Fruit fly (Drosophila melanogaster) whole organism, prepupa: ENCODE data around the gene eyg.

ENCODE experiments used
- Blimp-1 ChIP-seq: fragments of 200-800 bp; sonication (Bioruptor generic); optimal IDR thresholded peaks from 3 replicates; lab custom pipeline; 2017; ENCODE audit warnings: missing biosample characterization, missing genetic modification characterization, mild to moderate bottlenecking, moderate library complexity, missing genetic modification reagents
- CG10669 ChIP-seq: fragments of 200-800 bp; sonication (Bioruptor generic); optimal IDR thresholded peaks from 3 replicates; lab custom pipeline; 2018; ENCODE audit warnings: missing biosample characterization, mild to moderate bottlenecking, missing genetic modification characterization, moderate library complexity
- CG11762 ChIP-seq: fragments of 200-800 bp; sonication (Bioruptor generic); optimal IDR thresholded peaks from 3 replicates; lab custom pipeline; 2016; ENCODE audit warnings: missing biosample characterization, missing genetic modification characterization; ENCODE audit not compliant: insufficient read depth
- CG11902 ChIP-seq: fragments of 200-800 bp; sonication (Bioruptor generic); optimal IDR thresholded peaks from 3 replicates; lab custom pipeline; 2016; ENCODE audit warnings: missing biosample characterization, missing genetic modification characterization
- CG15336 ChIP-seq: fragments of 200-800 bp; sonication (Bioruptor generic); IDR thresholded peaks from 2 replicates; pipeline ENCODE4 v1.3.6; 2022; ENCODE audit warnings: missing biosample characterization, missing genetic modification characterization
- CG1621 ChIP-seq: fragments of 200-800 bp; sonication (Bioruptor generic); optimal IDR thresholded peaks from 3 replicates; lab custom pipeline; 2018; ENCODE audit warnings: missing biosample characterization, mild to moderate bottlenecking, missing genetic modification characterization
- CG16779 ChIP-seq: fragments of 200-800 bp; sonication (Bioruptor generic); optimal IDR thresholded peaks from 3 replicates; lab custom pipeline; 2017; ENCODE audit warnings: missing biosample characterization, mild to moderate bottlenecking, missing genetic modification characterization
- CG3032 ChIP-seq: fragments of 200-800 bp; optimal IDR thresholded peaks from 2 replicates; lab custom pipeline; 2019; ENCODE audit warnings: missing biosample characterization, mild to moderate bottlenecking, missing genetic modification characterization, moderate library complexity
- CG31627 ChIP-seq: fragments of 200-800 bp; sonication (Bioruptor generic); optimal IDR thresholded peaks from 3 replicates; lab custom pipeline; 2016; ENCODE audit warnings: missing biosample characterization, missing genetic modification characterization
- CG32006 ChIP-seq: fragments of 200-800 bp; sonication (Bioruptor generic); optimal IDR thresholded peaks from 3 replicates; lab custom pipeline; 2017; ENCODE audit warnings: missing biosample characterization, mild to moderate bottlenecking, missing genetic modification characterization
- CG4318 ChIP-seq: fragments of 200-800 bp; sonication (Bioruptor generic); optimal IDR thresholded peaks from 3 replicates; lab custom pipeline; 2017; ENCODE audit warnings: missing biosample characterization, mild to moderate bottlenecking, missing genetic modification characterization
- CG6276 ChIP-seq: fragments of 200-800 bp; sonication (Bioruptor generic); optimal IDR thresholded peaks from 2 replicates; lab custom pipeline; 2017; ENCODE audit warnings: missing biosample characterization, mild to moderate bottlenecking, missing genetic modification characterization
- CG6792 ChIP-seq: fragments of 200-800 bp; sonication (Bioruptor generic); optimal IDR thresholded peaks from 3 replicates; lab custom pipeline; 2016; ENCODE audit warnings: missing biosample characterization, missing genetic modification characterization
- CG6808 ChIP-seq: fragments of 200-800 bp; sonication (Bioruptor generic); optimal IDR thresholded peaks from 3 replicates; lab custom pipeline; 2017; ENCODE audit warnings: missing biosample characterization, missing genetic modification characterization, mild to moderate bottlenecking, moderate library complexity, missing genetic modification reagents
- CG8119 ChIP-seq: fragments of 200-800 bp; sonication (Bioruptor generic); IDR thresholded peaks from 3 replicates; pipeline ENCODE4 v1.3.6; 2022; ENCODE audit warnings: missing biosample characterization, missing genetic modification characterization
- CG8319 ChIP-seq: fragments of 200-800 bp; sonication (Bioruptor generic); optimal IDR thresholded peaks from 3 replicates; lab custom pipeline; 2016; ENCODE audit warnings: missing biosample characterization, missing genetic modification characterization
- CG8632 ChIP-seq: fragments of 200-800 bp; sonication (Bioruptor generic); optimal IDR thresholded peaks from 3 replicates; lab custom pipeline; 2016; ENCODE audit warnings: missing biosample characterization, missing genetic modification characterization
- CG9139 ChIP-seq: fragments of 200-800 bp; sonication (Bioruptor generic); optimal IDR thresholded peaks from 3 replicates; lab custom pipeline; 2017; ENCODE audit warnings: missing biosample characterization, mild to moderate bottlenecking, missing genetic modification characterization
- Eip75B ChIP-seq: fragments of 200-800 bp; sonication (Bioruptor generic); optimal IDR thresholded peaks from 3 replicates; lab custom pipeline; 2016; ENCODE audit warnings: missing biosample characterization, missing genetic modification characterization
- Eip78C ChIP-seq: fragments of 200-800 bp; sonication (Bioruptor generic); peaks from one replicate; lab custom pipeline; 2016; ENCODE audit warnings: missing biosample characterization, missing genetic modification characterization
- Eip93F ChIP-seq: fragments of 200-800 bp; sonication (Bioruptor generic); optimal IDR thresholded peaks from 2 replicates; lab custom pipeline; 2016; ENCODE audit warnings: missing biosample characterization, mild to moderate bottlenecking, missing genetic modification characterization
- Ets21C ChIP-seq: fragments of 200-800 bp; sonication (Bioruptor generic); optimal IDR thresholded peaks from 3 replicates; lab custom pipeline; 2016; ENCODE audit warnings: missing biosample characterization, missing genetic modification characterization
- Ets96B ChIP-seq: fragments of 200-800 bp; optimal IDR thresholded peaks from 2 replicates; lab custom pipeline; 2019; ENCODE audit warnings: missing biosample characterization, mild to moderate bottlenecking, missing genetic modification characterization, moderate library complexity
- Gug ChIP-seq: fragments of 200-800 bp; sonication (Bioruptor generic); IDR thresholded peaks from 2 replicates; pipeline ENCODE4 v1.3.6; 2022; ENCODE audit warnings: missing biosample characterization, missing genetic modification characterization
- Hr38 ChIP-seq: sonication (Bioruptor generic); optimal IDR thresholded peaks from 2 replicates; lab custom pipeline; 2016; ENCODE audit warnings: missing biosample characterization, missing genetic modification characterization
- Hr4 ChIP-seq: fragments of 200-800 bp; sonication (Bioruptor generic); optimal IDR thresholded peaks from 3 replicates; lab custom pipeline; 2016; ENCODE audit warnings: missing biosample characterization, missing genetic modification characterization
- Lpt ChIP-seq: fragments of 200-800 bp; sonication (Bioruptor generic); optimal IDR thresholded peaks from 3 replicates; lab custom pipeline; 2016; ENCODE audit warnings: missing biosample characterization, missing genetic modification characterization
- OdsH ChIP-seq: fragments of 200-800 bp; sonication (Bioruptor generic); optimal IDR thresholded peaks from 3 replicates; lab custom pipeline; 2016; ENCODE audit warnings: missing biosample characterization, missing genetic modification characterization
- Smox ChIP-seq: fragments of 200-800 bp; sonication (Bioruptor generic); optimal IDR thresholded peaks from 3 replicates; lab custom pipeline; 2016; ENCODE audit warnings: missing biosample characterization, missing genetic modification characterization
- Sox102F ChIP-seq: fragments of 200-800 bp; sonication (Bioruptor generic); optimal IDR thresholded peaks from 2 replicates; lab custom pipeline; 2016; ENCODE audit warnings: missing biosample characterization, mild to moderate bottlenecking, missing genetic modification characterization
- Sox14 ChIP-seq: fragments of 200-800 bp; sonication (Bioruptor generic); optimal IDR thresholded peaks from 3 replicates; lab custom pipeline; 2016; ENCODE audit warnings: missing biosample characterization, missing genetic modification characterization
- Sox15 ChIP-seq: fragments of 200-800 bp; sonication (Bioruptor generic); optimal IDR thresholded peaks from 3 replicates; lab custom pipeline; 2016; ENCODE audit warnings: missing biosample characterization, missing genetic modification characterization
- cyc ChIP-seq: fragments of 200-800 bp; sonication (Bioruptor generic); optimal IDR thresholded peaks from 3 replicates; lab custom pipeline; 2016; ENCODE audit warnings: missing biosample characterization, missing genetic modification characterization
- dsx ChIP-seq: fragments of 200-800 bp; optimal IDR thresholded peaks from 3 replicates; lab custom pipeline; 2019; ENCODE audit warnings: missing biosample characterization, mild to moderate bottlenecking, missing genetic modification characterization, moderate library complexity; ENCODE audit not compliant: poor library complexity, severe bottlenecking
- eg ChIP-seq: fragments of 200-800 bp; sonication (Bioruptor generic); IDR thresholded peaks from 3 replicates; pipeline ENCODE4 v1.3.6; 2022; ENCODE audit warnings: missing biosample characterization, missing genetic modification characterization
- fd59A ChIP-seq: fragments of 200-800 bp; sonication (Bioruptor generic); optimal IDR thresholded peaks from 2 replicates; lab custom pipeline; 2017; ENCODE audit warnings: missing biosample characterization, mild to moderate bottlenecking, missing genetic modification characterization, missing genetic modification reagents
- lz ChIP-seq: fragments of 200-800 bp; sonication (Bioruptor generic); optimal IDR thresholded peaks from 3 replicates; lab custom pipeline; 2016; ENCODE audit warnings: missing biosample characterization, missing genetic modification characterization
- pdm3 ChIP-seq: fragments of 200-800 bp; sonication (Bioruptor generic); optimal IDR thresholded peaks from 3 replicates; lab custom pipeline; 2016; ENCODE audit warnings: missing biosample characterization, missing genetic modification characterization
- salr ChIP-seq, 2 experiments: fragments of 200-800 bp; sonication (Bioruptor generic); optimal IDR thresholded peaks; 3 replicates each; lab custom pipeline; 2016 to 2018; ENCODE audit warnings: missing biosample characterization in 2 of 2, missing genetic modification characterization in 2 of 2, mild to moderate bottlenecking in 1 of 2
- spab ChIP-seq: fragments of 200-800 bp; sonication (Bioruptor generic); optimal IDR thresholded peaks from 2 replicates; lab custom pipeline; 2017; ENCODE audit warnings: missing biosample characterization, mild to moderate bottlenecking, missing genetic modification characterization, missing genetic modification reagents
- svp ChIP-seq: fragments of 200-800 bp; sonication (Bioruptor generic); peaks from one replicate; lab custom pipeline; 2016; ENCODE audit warnings: missing biosample characterization, missing genetic modification characterization
- vri ChIP-seq: fragments of 200-800 bp; sonication (Bioruptor generic); optimal IDR thresholded peaks from 3 replicates; lab custom pipeline; 2016; ENCODE audit warnings: missing biosample characterization, mild to moderate bottlenecking, missing genetic modification characterization

eyg gene

DNA sequence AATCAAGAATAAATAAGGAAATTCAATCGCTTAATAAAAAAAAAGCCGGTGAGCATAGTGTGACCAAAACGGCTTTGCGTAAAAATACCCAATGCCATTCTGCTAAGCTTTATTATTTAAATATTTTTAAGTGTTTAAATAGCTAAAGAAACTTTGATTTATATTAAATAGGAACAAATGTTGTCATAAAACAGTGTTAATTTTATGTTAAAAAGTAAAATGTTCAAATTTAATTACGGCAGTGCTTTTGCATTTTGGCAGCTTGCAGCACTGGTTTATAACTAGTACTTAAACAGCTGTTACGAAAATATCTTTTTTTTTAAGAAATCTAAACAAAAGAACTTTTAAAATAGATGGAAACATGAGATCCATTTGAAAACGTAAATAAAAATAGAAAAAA, 33.4 kb upstream of the eyg start, which contains the start of the genes CG10638 and CG10681 (continued):
- no peak for TF ChIP-seq CG15336
- TF ChIP-seq Eip75B (GFP tag; lab: Kevin White, UChicago) = peak; percentile 68
- no peak for TF ChIP-seq Hr38 (GFP tag; lab: Kevin White, UChicago)
- TF ChIP-seq Lpt = no peak
- TF ChIP-seq CG6276 (GFP tag; lab: Kevin White, UChicago) = no peak
- peak; percentile 13 for TF ChIP-seq dsx (GFP tag; lab: Kevin White, UChicago)
- peak; percentile 44 for TF ChIP-seq CG1621 (tag; lab: Kevin White, UChicago)

DNA sequence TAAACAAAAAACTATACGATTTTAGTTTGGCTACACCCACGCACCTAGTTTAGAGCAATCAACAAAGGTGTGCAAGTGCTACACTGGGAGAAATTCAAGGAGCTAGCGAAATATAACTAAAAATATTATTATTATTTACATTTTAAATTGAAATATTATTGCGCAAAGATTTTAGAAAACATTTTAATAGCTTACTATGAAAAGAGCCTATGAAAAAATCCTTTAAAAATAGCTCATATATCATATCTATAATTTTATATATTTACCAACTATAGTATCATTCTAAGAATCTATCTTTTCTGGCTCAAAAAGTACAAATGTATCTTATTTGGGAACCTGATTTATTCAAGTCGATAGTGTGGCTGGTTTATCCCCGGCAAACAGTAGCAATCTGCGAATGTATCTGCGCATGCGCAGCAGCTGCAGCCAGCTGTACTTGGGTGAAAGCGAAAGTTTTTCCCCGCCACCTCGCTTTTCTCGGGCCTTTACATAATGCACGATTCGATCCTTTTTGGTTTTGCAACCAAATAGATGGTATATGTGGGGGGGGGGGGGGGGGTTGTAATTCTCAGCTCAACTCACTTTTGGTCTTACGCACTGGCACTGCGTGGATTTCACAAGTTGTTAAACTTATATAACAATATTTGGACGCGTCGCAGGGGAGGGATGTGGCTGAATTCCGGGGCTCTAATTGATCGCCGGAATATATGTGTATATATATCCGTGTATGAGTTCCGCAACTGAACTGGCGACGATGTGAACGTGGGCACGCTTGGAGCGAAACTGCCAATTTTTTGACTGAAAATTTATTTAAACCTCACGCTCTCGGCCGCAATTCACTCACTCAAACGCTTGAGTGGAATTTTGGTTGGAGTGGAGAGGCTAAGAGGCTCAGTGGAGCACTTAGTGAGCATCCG, 28.9 kb upstream of the eyg start, which contains the start of gene CG10657:
Gene CG10657, minus strand, starts transcription at position 789 of the 917 bp plus-strand sequence.
- TF ChIP-seq OdsH (GFP tag; lab: Kevin White, UChicago) (peak; percentile 30), CG6808 (GFP tag; lab: Kevin White, UChicago) (no peak), Ets21C (GFP tag; lab: Kevin White, UChicago) (no peak), Blimp-1 (GFP tag; lab: Kevin White, UChicago) (peak; percentile 97), cyc (GFP tag; lab: Kevin White, UChicago) (no peak), CG4318 (GFP tag; lab: Kevin White, UChicago) (no peak), CG6276 (GFP tag; lab: Kevin White, UChicago) (peak; percentile 59), CG9139 (GFP tag; lab: Kevin White, UChicago) (no peak), CG31627 (GFP tag; lab: Kevin White, UChicago) (no peak), Ets96B (tag; lab: Kevin White, UChicago) (no peak), dsx (GFP tag; lab: Kevin White, UChicago) (no peak), Lpt (no peak), CG6792 (GFP tag; lab: Kevin White, UChicago) (no peak), CG15336 (peak; percentile 58; the same call in 1 of the 2 replicates), Smox (no peak), Sox102F (GFP tag; lab: Kevin White, UChicago) (no peak), vri (GFP tag; lab: Kevin White, UChicago) (peak; percentile 66), CG8319 (no peak), CG10669 (no peak), CG16779 (tag; lab: Kevin White, UChicago) (no peak), eg (peak; percentile 69; the same call in 2 of the 3 replicates), Hr4 (GFP tag; lab: Kevin White, UChicago) (peak; percentile 22), lz (GFP tag; lab: Kevin White, UChicago) (no peak), CG8119 (GFP tag; lab: Robert Waterston, UW) (peak; percentile 77), Eip78C (GFP tag; lab: Kevin White, UChicago) (peak; percentile 43), CG32006 (peak; percentile 70), salr (GFP tag; optimal IDR thresholded peaks at IDR 0.05; lab: Kevin White, UChicago) (peak in 1 of 2 experiments; percentile 29), CG1621 (tag; lab: Kevin White, UChicago) (peak; percentile 28), CG8632 (GFP tag; lab: Kevin White, UChicago) (peak; percentile 4), CG11762 (GFP tag; lab: Kevin White, UChicago) (peak; percentile 3), Hr38 (GFP tag; lab: Kevin White, UChicago) (no peak), CG11902 (GFP tag; lab: Kevin White, UChicago) (no peak)

DNA sequence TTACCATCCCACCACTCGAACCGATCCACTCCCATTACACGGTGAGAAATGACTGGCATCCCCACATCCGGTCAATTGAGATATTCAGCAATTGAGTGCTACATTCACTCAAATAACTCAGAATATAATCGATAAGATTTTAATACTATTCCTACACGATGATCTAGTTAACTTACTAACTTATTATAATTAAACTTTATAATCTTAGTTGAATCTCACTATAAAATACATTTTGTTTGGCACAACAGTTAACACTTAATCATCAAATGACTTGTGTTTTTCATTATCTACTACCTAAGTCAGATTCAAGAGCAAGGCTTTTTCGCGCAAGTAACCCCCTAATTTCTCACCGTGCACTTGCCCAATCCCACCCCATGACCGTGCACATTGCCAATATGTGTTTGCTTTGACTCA, 27.5 kb upstream of the eyg start:
- TF ChIP-seq Hr4 (GFP tag; lab: Kevin White, UChicago) (peak; percentile 91), CG15336 (peak; percentile 87), Gug (GFP tag; lab: Robert Waterston, UW) (peak; percentile 29), Eip93F (GFP tag; lab: Kevin White, UChicago) (peak; percentile 74), OdsH (GFP tag; lab: Kevin White, UChicago) (peak; percentile 87), svp (GFP tag; lab: Kevin White, UChicago) (peak; percentile 97), pdm3 (peak; percentile 83), fd59A (GFP tag; lab: Kevin White, UChicago) (peak; percentile 87), CG8319 (peak; percentile 68), Sox14 (peak; percentile 91), CG3032 (tag; lab: Kevin White, UChicago) (peak; percentile 86), Hr38 (GFP tag; lab: Kevin White, UChicago) (no peak), lz (GFP tag; lab: Kevin White, UChicago) (peak; percentile 91), Sox15 (GFP tag; lab: Kevin White, UChicago) (peak; percentile 78), spab (GFP tag; lab: Kevin White, UChicago) (peak; percentile 83), CG11762 (GFP tag; lab: Kevin White, UChicago) (peak; percentile 83), CG10669 (peak; percentile 81), CG32006 (peak; percentile 95), Sox102F (GFP tag; lab: Kevin White, UChicago) (peak; percentile 91), CG6808 (GFP tag; lab: Kevin White, UChicago) (peak; percentile 92), dsx (GFP tag; lab: Kevin White, UChicago) (peak; percentile 80), CG11902 (GFP tag; lab: Kevin White, UChicago) (peak; percentile 78)
